Fruit fly (Drosophila melanogaster) whole organism, adult: Measurements from ENCODE around the gene CG32572.

Experiments used
- CG11617 ChIP-seq: fragments of 200-800 bp; sonication (Bioruptor generic); optimal IDR thresholded peaks from 2 replicates; lab custom pipeline; 2017; ENCODE audit warnings: mild to moderate bottlenecking, missing biosample characterization, missing genetic modification reagents, missing genetic modification characterization
- CG1620 ChIP-seq: fragments of 200-800 bp; sonication (Bioruptor generic); optimal IDR thresholded peaks from 2 replicates; lab custom pipeline; 2016; ENCODE audit warnings: missing biosample characterization, missing genetic modification characterization
- CG5204 ChIP-seq: fragments of 200-800 bp; sonication (Bioruptor generic); optimal IDR thresholded peaks from 2 replicates; lab custom pipeline; 2016; ENCODE audit warnings: missing biosample characterization, missing genetic modification characterization
- CG7045 ChIP-seq: fragments of 200-800 bp; sonication (Bioruptor generic); optimal IDR thresholded peaks from 2 replicates; lab custom pipeline; 2017; ENCODE audit warnings: missing biosample characterization, mild to moderate bottlenecking, missing genetic modification characterization
- CG7101 ChIP-seq: fragments of 200-800 bp; sonication (Bioruptor generic); optimal IDR thresholded peaks from 2 replicates; lab custom pipeline; 2018; ENCODE audit warnings: missing biosample characterization, mild to moderate bottlenecking, missing genetic modification characterization, moderate library complexity
- pad ChIP-seq: fragments of 200-800 bp; sonication (Bioruptor generic); optimal IDR thresholded peaks from 3 replicates; lab custom pipeline; 2017; ENCODE audit warnings: missing biosample characterization, missing genetic modification characterization, mild to moderate bottlenecking, moderate library complexity, missing genetic modification reagents

- TF ChIP-seq CG7101 (tag; lab: Kevin White, UChicago) (no peak), pad (GFP tag; lab: Kevin White, UChicago) (no peak), CG1620 (GFP tag; lab: Kevin White, UChicago) (no peak), CG11617 (GFP tag; lab: Kevin White, UChicago) (no peak), CG7045 (GFP tag; lab: Kevin White, UChicago) (no peak), CG5204 (no peak)
Observed at dm6 chrX:16766868-16767431, 46.0 kb downstream of the CG32572 start.
